Fruit fly (Drosophila melanogaster) whole organism, embryonic: ENCODE measurements around the gene CG7789.

Experiments
- Asciz ChIP-seq: fragments of 200-800 bp; sonication (Bioruptor generic); optimal IDR thresholded peaks from 2 replicates; lab custom pipeline; 2017; ENCODE audit warnings: missing biosample characterization, mild to moderate bottlenecking, missing genetic modification characterization, missing genetic modification reagents
- CG10366 ChIP-seq: fragments of 200-800 bp; sonication (Bioruptor generic); IDR thresholded peaks from 2 replicates; pipeline ENCODE4 v1.3.6; 2022; ENCODE audit warnings: missing biosample characterization, missing genetic modification characterization
- CG11560 ChIP-seq: fragments of 200-800 bp; sonication (Bioruptor generic); IDR thresholded peaks from 3 replicates; pipeline ENCODE4 v1.3.6; 2022; ENCODE audit warnings: missing biosample characterization, missing genetic modification characterization
- CG11696 ChIP-seq: fragments of 200-800 bp; sonication (Bioruptor generic); IDR thresholded peaks from 2 replicates; pipeline ENCODE4 v1.3.6; 2022; ENCODE audit warnings: missing biosample characterization, missing genetic modification characterization
- CG1603 ChIP-seq: fragments of 200-800 bp; sonication (Bioruptor generic); optimal IDR thresholded peaks from 2 replicates; lab custom pipeline; 2019; ENCODE audit warnings: missing biosample characterization, mild to moderate bottlenecking, missing genetic modification characterization, moderate library complexity
- CG16815 ChIP-seq: fragments of 200-800 bp; sonication (Bioruptor generic); optimal IDR thresholded peaks from 3 replicates; lab custom pipeline; 2017; ENCODE audit warnings: missing biosample characterization, mild to moderate bottlenecking, missing genetic modification characterization
- CG17612 ChIP-seq: fragments of 200-800 bp; sonication (Bioruptor generic); IDR thresholded peaks from 2 replicates; pipeline ENCODE4 v1.3.6; 2022; ENCODE audit warnings: missing biosample characterization, missing genetic modification characterization
- CG18599 ChIP-seq: fragments of 200-800 bp; sonication (Bioruptor generic); optimal IDR thresholded peaks from 3 replicates; lab custom pipeline; 2017; ENCODE audit warnings: missing biosample characterization, missing genetic modification characterization, mild to moderate bottlenecking, moderate library complexity, missing genetic modification reagents
- CG3163 ChIP-seq: fragments of 200-800 bp; sonication (Bioruptor generic); optimal IDR thresholded peaks from 3 replicates; lab custom pipeline; 2016; ENCODE audit warnings: missing biosample characterization, missing genetic modification characterization
- CG33213 ChIP-seq: fragments of 200-800 bp; sonication (Bioruptor generic); optimal IDR thresholded peaks from 3 replicates; lab custom pipeline; 2016; ENCODE audit warnings: missing biosample characterization, missing genetic modification characterization
- CG3995 ChIP-seq: fragments of 200-800 bp; sonication (Bioruptor generic); optimal IDR thresholded peaks from 3 replicates; lab custom pipeline; 2016; ENCODE audit warnings: missing biosample characterization, missing genetic modification characterization
- CG4404 ChIP-seq: fragments of 200-800 bp; sonication (Bioruptor generic); IDR thresholded peaks from 2 replicates; pipeline ENCODE4 v1.3.6; 2022; ENCODE audit warnings: missing biosample characterization, missing genetic modification characterization
- CG7271 ChIP-seq: fragments of 200-800 bp; sonication (Bioruptor generic); optimal IDR thresholded peaks from 2 replicates; lab custom pipeline; 2018; ENCODE audit warnings: missing biosample characterization, mild to moderate bottlenecking, missing genetic modification characterization, moderate library complexity
- CG7786 ChIP-seq: fragments of 200-800 bp; sonication (Bioruptor generic); optimal IDR thresholded peaks from 2 replicates; lab custom pipeline; 2016; ENCODE audit warnings: missing biosample characterization, missing genetic modification characterization
- CG8290 ChIP-seq, 3 experiments: fragments of 200-800 bp; sonication (Bioruptor generic); optimal IDR thresholded peaks; 2 replicates each; lab custom pipeline; 2016 to 2019; ENCODE audit warnings: missing biosample characterization in 3 of 3, missing genetic modification characterization in 3 of 3, mild to moderate bottlenecking in 2 of 3, moderate library complexity in 1 of 3
- CG8478 ChIP-seq: fragments of >200 bp; optimal IDR thresholded peaks from 2 replicates; lab custom pipeline; 2018
- CG8944 ChIP-seq: fragments of 200-800 bp; sonication (Bioruptor generic); optimal IDR thresholded peaks from 3 replicates; lab custom pipeline; 2016; ENCODE audit warnings: missing biosample characterization, missing genetic modification characterization
- Camta ChIP-seq: fragments of 200-800 bp; sonication (Bioruptor generic); optimal IDR thresholded peaks from 2 replicates; lab custom pipeline; 2016; ENCODE audit warnings: missing biosample characterization, missing genetic modification characterization
- CrebB ChIP-seq: fragments of 200-800 bp; sonication (Bioruptor generic); optimal IDR thresholded peaks from 3 replicates; lab custom pipeline; 2018; ENCODE audit warnings: missing biosample characterization, mild to moderate bottlenecking, missing genetic modification characterization
- Gug ChIP-seq: fragments of 200-800 bp; sonication (Bioruptor generic); IDR thresholded peaks from 4 replicates; pipeline ENCODE4 v1.3.6; 2022; ENCODE audit warnings: missing biosample characterization, missing genetic modification characterization
- HLH4C ChIP-seq: fragments of 200-800 bp; sonication (Bioruptor generic); IDR thresholded peaks from 3 replicates; pipeline ENCODE4 v1.3.6; 2022; ENCODE audit warnings: missing biosample characterization, missing genetic modification characterization; ENCODE audit not compliant: partially characterized antibody
- HLHmδ ChIP-seq: fragments of 200-800 bp; sonication (Bioruptor generic); optimal IDR thresholded peaks from 2 replicates; lab custom pipeline; 2018; ENCODE audit warnings: missing biosample characterization, mild to moderate bottlenecking, missing genetic modification characterization, moderate library complexity
- Hr39 ChIP-seq: fragments of >200 bp; optimal IDR thresholded peaks from 2 replicates; lab custom pipeline; 2017
- Hr51 ChIP-seq, 2 experiments: fragments of 200-800 bp; sonication (Bioruptor generic); optimal IDR thresholded peaks; 2 replicates in 1 of 2; 3 replicates in 1 of 2; lab custom pipeline; 2016 to 2018; ENCODE audit warnings: missing biosample characterization in 2 of 2, missing genetic modification characterization in 2 of 2, mild to moderate bottlenecking in 1 of 2, moderate library complexity in 1 of 2
- Jarid2 ChIP-seq: fragments of 200-800 bp; sonication (Bioruptor generic); optimal IDR thresholded peaks from 3 replicates; lab custom pipeline; 2017; ENCODE audit warnings: mild to moderate bottlenecking, missing biosample characterization, missing genetic modification reagents, missing genetic modification characterization
- MTF-1 ChIP-seq: fragments of 200-800 bp; sonication (Bioruptor generic); optimal IDR thresholded peaks from 2 replicates; lab custom pipeline; 2018; ENCODE audit warnings: missing biosample characterization, mild to moderate bottlenecking, missing genetic modification characterization, borderline replicate concordance
- Myb ChIP-seq: fragments of 200-800 bp; sonication (Bioruptor generic); optimal IDR thresholded peaks from 2 replicates; lab custom pipeline; 2016; ENCODE audit warnings: missing biosample characterization, missing genetic modification characterization
- NK7.1 ChIP-seq: fragments of 200-800 bp; sonication (Bioruptor generic); optimal IDR thresholded peaks from 3 replicates; lab custom pipeline; 2016; ENCODE audit warnings: missing biosample characterization, missing genetic modification characterization
- Poxn ChIP-seq: fragments of 200-800 bp; sonication (Bioruptor generic); IDR thresholded peaks from 2 replicates; pipeline ENCODE4 v1.3.6; 2022; ENCODE audit warnings: missing biosample characterization, missing genetic modification characterization
- Xbp1 ChIP-seq: fragments of 200-800 bp; sonication (Bioruptor generic); optimal IDR thresholded peaks from 3 replicates; lab custom pipeline; 2016; ENCODE audit warnings: missing biosample characterization, mild to moderate bottlenecking, missing genetic modification characterization
- crp ChIP-seq, 2 experiments: fragments of 200-800 bp; sonication (Bioruptor generic); optimal IDR thresholded peaks; 2 replicates in 1 of 2; 3 replicates in 1 of 2; lab custom pipeline; 2017; ENCODE audit warnings: missing biosample characterization in 2 of 2, missing genetic modification characterization in 2 of 2, mild to moderate bottlenecking in 1 of 2, moderate library complexity in 1 of 2
- cwo ChIP-seq: fragments of 200-800 bp; sonication (Bioruptor generic); optimal IDR thresholded peaks from 3 replicates; lab custom pipeline; 2017; ENCODE audit warnings: missing biosample characterization, missing genetic modification characterization, mild to moderate bottlenecking, moderate library complexity, missing genetic modification reagents
- dati ChIP-seq: fragments of 200-800 bp; sonication (Bioruptor generic); IDR thresholded peaks from 2 replicates; pipeline ENCODE4 v1.3.6; 2022; ENCODE audit warnings: missing biosample characterization, missing genetic modification characterization
- hth ChIP-seq: fragments of >200 bp; optimal IDR thresholded peaks from 2 replicates; lab custom pipeline; 2017; ENCODE audit warnings: inconsistent platforms
- inv ChIP-seq: fragments of 200-800 bp; sonication (Bioruptor generic); IDR thresholded peaks from 2 replicates; pipeline ENCODE4 v1.3.6; 2022; ENCODE audit warnings: missing biosample characterization, missing genetic modification characterization; ENCODE audit not compliant: partially characterized antibody
- maf-S ChIP-seq: fragments of 200-800 bp; sonication (Bioruptor generic); optimal IDR thresholded peaks from 2 replicates; lab custom pipeline; 2016; ENCODE audit warnings: missing biosample characterization, missing genetic modification characterization
- nau ChIP-seq: fragments of 200-800 bp; sonication (Bioruptor generic); optimal IDR thresholded peaks from 3 replicates; lab custom pipeline; 2017; ENCODE audit warnings: missing biosample characterization, mild to moderate bottlenecking, missing genetic modification characterization, missing genetic modification reagents
- pan ChIP-seq, 4 experiments: fragments of >200 bp in 3 of 4; fragments of 200-800 bp in 1 of 4; sonication (Bioruptor generic) in 1 of 4; optimal IDR thresholded peaks in 3 of 4; IDR thresholded peaks in 1 of 4; 2 replicates each; pipeline versions ENCODE4 v1.3.6 to Lab custom; 2017 to 2022; ENCODE audit warnings: missing biosample characterization in 2 of 4, missing genetic modification characterization in 2 of 4, mixed read lengths in 1 of 4
- pb ChIP-seq: fragments of 200-800 bp; sonication (Bioruptor generic); optimal IDR thresholded peaks from 3 replicates; lab custom pipeline; 2016; ENCODE audit warnings: missing biosample characterization, missing genetic modification characterization
- pita ChIP-seq: fragments of 200-800 bp; sonication (Bioruptor generic); optimal IDR thresholded peaks from 2 replicates; lab custom pipeline; 2017; ENCODE audit warnings: missing biosample characterization, mild to moderate bottlenecking, missing genetic modification characterization
- sc ChIP-seq, 3 experiments: fragments of >200 bp in 2 of 3; fragments of 200-800 bp in 1 of 3; sonication (Bioruptor generic) in 1 of 3; optimal IDR thresholded peaks; 2 replicates in 2 of 3; 3 replicates in 1 of 3; lab custom pipeline; 2017; ENCODE audit warnings: mild to moderate bottlenecking in 1 of 3, missing biosample characterization in 1 of 3, missing genetic modification characterization in 1 of 3, missing genetic modification reagents in 1 of 3
- sens ChIP-seq: fragments of 200-800 bp; sonication (Bioruptor generic); peaks from one replicate; lab custom pipeline; 2016; ENCODE audit warnings: missing biosample characterization, missing genetic modification characterization
- sob ChIP-seq: fragments of 200-800 bp; sonication (Bioruptor generic); IDR thresholded peaks from 2 replicates; pipeline ENCODE4 v1.3.6; 2022; ENCODE audit warnings: missing biosample characterization, missing genetic modification characterization
- ssp ChIP-seq: fragments of 200-800 bp; sonication (Bioruptor generic); IDR thresholded peaks from 2 replicates; pipeline ENCODE4 v1.3.6; 2022; ENCODE audit warnings: missing biosample characterization, missing genetic modification characterization
- tx ChIP-seq: fragments of 200-800 bp; sonication (Bioruptor generic); optimal IDR thresholded peaks from 2 replicates; lab custom pipeline; 2016; ENCODE audit warnings: missing biosample characterization, missing genetic modification characterization
- unpg ChIP-seq: fragments of 200-800 bp; sonication (Bioruptor generic); optimal IDR thresholded peaks from 3 replicates; lab custom pipeline; 2018; ENCODE audit warnings: missing biosample characterization, mild to moderate bottlenecking, missing genetic modification characterization, moderate library complexity
- usp ChIP-seq: fragments of >200 bp; optimal IDR thresholded peaks from 2 replicates; lab custom pipeline; 2017; ENCODE audit warnings: missing biosample characterization, missing genetic modification characterization
- z ChIP-seq: fragments of 200-800 bp; sonication (Bioruptor generic); IDR thresholded peaks from 3 replicates; pipeline ENCODE4 v1.3.6; 2022; ENCODE audit warnings: missing biosample characterization, missing genetic modification characterization
- zen2 ChIP-seq: fragments of 200-800 bp; sonication (Bioruptor generic); IDR thresholded peaks from 3 replicates; pipeline ENCODE4 v1.3.6; 2022; ENCODE audit warnings: missing biosample characterization, missing genetic modification characterization; ENCODE audit not compliant: partially characterized antibody

Gene CG7789

dm6 chr3R:29802753-29803313 lies at the start of gene CG7789, which contains the start of gene Etfb (continued):
- peak; percentile 70 for TF ChIP-seq CG4404 (GFP tag; lab: Robert Waterston, UW)
- TF ChIP-seq tx = peak; percentile 75
- TF ChIP-seq Gug (GFP tag; lab: Robert Waterston, UW) = peak; percentile 77
- TF ChIP-seq CG33213 (GFP tag; lab: Kevin White, UChicago) = peak; percentile 73
- no peak for TF ChIP-seq MTF-1 (GFP tag; lab: Kevin White, UChicago)
- TF ChIP-seq HLHmδ = no peak
- TF ChIP-seq CG7271 (tag; lab: Kevin White, UChicago) = no peak
- peak; percentile 55 for TF ChIP-seq NK7.1 (GFP tag; lab: Kevin White, UChicago)
- TF ChIP-seq hth (lab: Kevin White, UChicago) = no peak
- no peak for TF ChIP-seq dati (GFP tag; lab: Robert Waterston, UW)
- TF ChIP-seq pita (GFP tag; lab: Kevin White, UChicago) = no peak
- no peak for TF ChIP-seq sc (optimal IDR thresholded peaks at IDR 0.05; lab: Kevin White, UChicago)
- TF ChIP-seq sc (GFP tag; optimal IDR thresholded peaks at IDR 0.05; lab: Kevin White, UChicago) = no peak
- peak; percentile 63 for TF ChIP-seq CG3163 (GFP tag; lab: Kevin White, UChicago)
- peak; percentile 59 for TF ChIP-seq CG16815 (GFP tag; lab: Kevin White, UChicago)
- TF ChIP-seq usp (GFP tag; lab: Kevin White, UChicago) = no peak
- no peak for TF ChIP-seq pan (optimal IDR thresholded peaks at IDR 0.05; lab: Kevin White, UChicago)
- peak in 1 of 2 experiments; percentile 84 for TF ChIP-seq pan (GFP tag; optimal IDR thresholded peaks at IDR 0.05 in 1 of 2, IDR thresholded peaks at IDR 0.05 in 1 of 2)
- peak; percentile 84 for TF ChIP-seq Xbp1 (GFP tag; lab: Kevin White, UChicago)
- TF ChIP-seq CrebB (tag; lab: Kevin White, UChicago) = peak; percentile 73
- TF ChIP-seq CG7786 (GFP tag; lab: Kevin White, UChicago) = peak; percentile 80
- TF ChIP-seq nau = no peak
- TF ChIP-seq Myb (GFP tag; lab: Kevin White, UChicago) = peak; percentile 78
- TF ChIP-seq CG18599 (GFP tag; lab: Kevin White, UChicago) = peak; percentile 36
- no peak for TF ChIP-seq CG8290 (GFP tag; optimal IDR thresholded peaks at IDR 0.05; lab: Kevin White, UChicago)
- TF ChIP-seq CG8290 (tag; optimal IDR thresholded peaks at IDR 0.05; lab: Kevin White, UChicago) = peak in 1 of 2 experiments; percentile 4
- TF ChIP-seq CG8944 (GFP tag; lab: Kevin White, UChicago) = peak; percentile 39
- TF ChIP-seq z = 0 out of 3 replicates have a peak, but pooled peaks have one; percentile 6
- TF ChIP-seq CG8478 (lab: Kevin White, UChicago) = no peak
- TF ChIP-seq Hr51 (GFP tag; optimal IDR thresholded peaks at IDR 0.05; lab: Kevin White, UChicago) = peak in 1 of 2 experiments; percentile 48
- TF ChIP-seq CG3995 (GFP tag; lab: Kevin White, UChicago) = peak; percentile 61
- TF ChIP-seq Hr39 = no peak
- TF ChIP-seq HLH4C (GFP tag; lab: Robert Waterston, UW) = peak; percentile 65
- peak; percentile 79 for TF ChIP-seq pb (GFP tag; lab: Kevin White, UChicago)
- TF ChIP-seq CG10366 (GFP tag; lab: Robert Waterston, UW) = peak; percentile 78
- TF ChIP-seq crp (GFP tag; optimal IDR thresholded peaks at IDR 0.05; lab: Kevin White, UChicago) = peak; percentile 37 to 94
- no peak for TF ChIP-seq unpg (GFP tag; lab: Kevin White, UChicago)
- TF ChIP-seq sob (GFP tag; lab: Robert Waterston, UW) = peak; percentile 87
- peak; percentile 58 for TF ChIP-seq ssp (GFP tag; lab: Robert Waterston, UW)
- no peak for TF ChIP-seq Jarid2
- TF ChIP-seq Asciz (GFP tag; lab: Kevin White, UChicago) = no peak
- TF ChIP-seq CG11560 (tag; lab: Robert Waterston, UW) = peak; percentile 35; the same call in 1 of the 3 replicates
- peak; percentile 71 for TF ChIP-seq inv (GFP tag; lab: Robert Waterston, UW)
- TF ChIP-seq zen2 (GFP tag; lab: Robert Waterston, UW) = peak; percentile 35; the same call in 1 of the 3 replicates
- peak; percentile 43; the same call in 1 of the 2 replicates for TF ChIP-seq CG17612 (GFP tag; lab: Robert Waterston, UW)
- TF ChIP-seq maf-S (GFP tag; lab: Kevin White, UChicago) = peak; percentile 65
- no peak for TF ChIP-seq CG11696 (GFP tag; lab: Robert Waterston, UW)
- TF ChIP-seq CG1603 = peak; percentile 87
- TF ChIP-seq cwo (GFP tag; lab: Kevin White, UChicago) = no peak
- TF ChIP-seq Poxn (GFP tag; lab: Robert Waterston, UW) = peak; percentile 40; the same call in 1 of the 2 replicates
- peak; percentile 96 for TF ChIP-seq sens
- peak; percentile 62 for TF ChIP-seq Camta
